Worm (Caenorhabditis elegans): Measurements from ENCODE around the gene fbf-2.

fbf-2 gene

ce11 chrII:6125259-6125658 lies 34.0 kb upstream of the fbf-2 start, which contains the start of gene rars-2:
Gene rars-2 (plus strand): TSS chrII:6125559.
- TF ChIP-seq ets-4 (tag; optimal IDR thresholded peaks at IDR 0.05): no peak
- TF ChIP-seq Y22D7AL.16 (tag; optimal IDR thresholded peaks at IDR 0.05): no peak
- TF ChIP-seq elt-2 (tag; optimal IDR thresholded peaks at IDR 0.05): no peak
- no peak for TF ChIP-seq dmd-4 (tag; optimal IDR thresholded peaks at IDR 0.05; ENCODE audit: borderline replicate concordance)
- no peak for TF ChIP-seq unc-86 (tag; optimal IDR thresholded peaks at IDR 0.05)

ce11 chrII:6123513-6123912 lies 32.2 kb upstream of the fbf-2 start, which contains the start of gene C29H12.2:
Gene C29H12.2 (plus strand): TSS chrII:6123809.
- TF ChIP-seq nhr-232 (tag; optimal IDR thresholded peaks at IDR 0.05) (no peak), elt-4 (tag; optimal IDR thresholded peaks at IDR 0.05) (no peak), npax-4 (tag; optimal IDR thresholded peaks at IDR 0.05) (no peak), K09A11.1 (tag; optimal IDR thresholded peaks at IDR 0.05; ENCODE audit: insufficient read depth) (no peak), tbx-2 (tag; optimal IDR thresholded peaks at IDR 0.05) (no peak), hlh-30 (tag; optimal IDR thresholded peaks at IDR 0.05; ENCODE audit: insufficient read depth) (no peak), fkh-10 (GFP tag; optimal IDR thresholded peaks at IDR 0.05) (no peak), hlh-8 (tag; optimal IDR thresholded peaks at IDR 0.05) (no peak), ets-4 (tag; optimal IDR thresholded peaks at IDR 0.05) (no peak), fkh-6 (tag; optimal IDR thresholded peaks at IDR 0.05) (no peak), ceh-48 (tag; optimal IDR thresholded peaks at IDR 0.05) (no peak), unc-42 (tag; optimal IDR thresholded peaks at IDR 0.05) (no peak), rnt-1 (tag; optimal IDR thresholded peaks at IDR 0.05) (no peak), odd-2 (tag; optimal IDR thresholded peaks at IDR 0.05) (no peak), unc-3 (GFP tag; conservative IDR thresholded peaks at IDR 0.05) (no peak), unc-3 (tag; optimal IDR thresholded peaks at IDR 0.05) (no peak), K02D7.2 (tag; optimal IDR thresholded peaks at IDR 0.05) (no peak), lin-11 (tag; optimal IDR thresholded peaks at IDR 0.05) (no peak), ceh-31 (tag; optimal IDR thresholded peaks at IDR 0.05) (no peak), F13H6.1 (tag; optimal IDR thresholded peaks at IDR 0.05) (no peak)

ce11 chrII:6122641-6123424 lies 31.6 kb upstream of the fbf-2 start:
- TF ChIP-seq elt-2 (tag; optimal IDR thresholded peaks at IDR 0.05) (peak; percentile 83), dmd-4 (tag; optimal IDR thresholded peaks at IDR 0.05; ENCODE audit: borderline replicate concordance) (no peak)

DNA sequence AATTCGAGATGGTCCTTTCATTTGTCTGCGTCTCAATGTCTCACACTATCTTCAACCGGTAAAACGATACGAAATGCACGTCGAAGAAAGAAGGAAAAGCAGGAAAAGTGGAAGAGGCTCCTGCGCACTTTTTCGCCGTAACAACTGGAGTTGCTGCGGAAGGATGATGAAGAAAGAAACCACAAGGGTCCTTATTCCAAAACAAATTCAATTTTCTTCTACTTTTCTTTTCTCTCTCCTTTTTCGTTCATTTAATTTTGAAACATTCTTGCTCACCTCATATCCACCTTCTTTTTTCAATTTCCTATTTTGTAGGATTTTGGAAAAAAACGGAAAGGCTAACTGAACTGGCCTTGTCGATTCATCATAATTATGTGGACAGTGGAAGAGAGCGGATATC lies 29.3 kb upstream of the fbf-2 start:
- TF ChIP-seq ceh-34 (tag; optimal IDR thresholded peaks at IDR 0.05): peak; percentile 77
- TF ChIP-seq ceh-19 (GFP tag; optimal IDR thresholded peaks at IDR 0.05): peak; percentile 30
- TF ChIP-seq ceh-30 (tag; optimal IDR thresholded peaks at IDR 0.05): no peak
- TF ChIP-seq dmd-4 (tag; optimal IDR thresholded peaks at IDR 0.05; ENCODE audit: borderline replicate concordance): no peak
- TF ChIP-seq ceh-31 (tag; optimal IDR thresholded peaks at IDR 0.05): peak; percentile 18
- peak; percentile 95 for TF ChIP-seq unc-42 (tag; optimal IDR thresholded peaks at IDR 0.05)

- TF ChIP-seq sdc-2 (tag; optimal IDR thresholded peaks at IDR 0.05) (no peak), ceh-31 (tag; optimal IDR thresholded peaks at IDR 0.05) (peak; percentile 10)
Measured at ce11 chrII:6118163-6118562, 26.9 kb upstream of the fbf-2 start, which contains the start of gene C29H12.6. Gene C29H12.6 (minus strand): TSS chrII:6118263.

- TF ChIP-seq ceh-48 (tag; optimal IDR thresholded peaks at IDR 0.05) (no peak), eyg-1 (tag; optimal IDR thresholded peaks at IDR 0.05) (no peak), unc-42 (tag; optimal IDR thresholded peaks at IDR 0.05) (peak; percentile 88)
Measured at ce11 chrII:6116701-6117100, 25.4 kb upstream of the fbf-2 start.

- TF ChIP-seq rnt-1 (tag; optimal IDR thresholded peaks at IDR 0.05) (no peak), nhr-232 (tag; optimal IDR thresholded peaks at IDR 0.05) (no peak), odd-2 (tag; optimal IDR thresholded peaks at IDR 0.05) (no peak), sox-2 (GFP tag; IDR thresholded peaks at IDR 0.05) (no peak), ceh-45 (GFP tag; IDR thresholded peaks at IDR 0.05) (no peak), tbx-7 (tag; optimal IDR thresholded peaks at IDR 0.05) (no peak), hlh-15 (tag; optimal IDR thresholded peaks at IDR 0.05) (no peak), fax-1 (tag; optimal IDR thresholded peaks at IDR 0.05) (no peak), ceh-6 (GFP tag; optimal IDR thresholded peaks at IDR 0.05) (no peak), lin-11 (tag; optimal IDR thresholded peaks at IDR 0.05) (no peak), ref-2 (tag; optimal IDR thresholded peaks at IDR 0.05) (no peak), T23F11.4 (GFP tag; optimal IDR thresholded peaks at IDR 0.05) (no peak), zip-5 (tag; optimal IDR thresholded peaks at IDR 0.05) (no peak), elt-4 (tag; optimal IDR thresholded peaks at IDR 0.05) (no peak)
Measured at ce11 chrII:6115283-6115682, 24.0 kb upstream of the fbf-2 start.

All from whole organism, late embryonic.